Worm (Caenorhabditis elegans): Measurements from ENCODE around the gene C06H5.13.
A peak's percentile ranks its signal among the peaks of the same experiment; 100 is the strongest.
"Not testable (repeated sequence)": the region's sequence is repeated elsewhere in the genome, so short reads cannot be mapped to it uniquely, and the experiment has no call there.

The C06H5.13 gene

DNA sequence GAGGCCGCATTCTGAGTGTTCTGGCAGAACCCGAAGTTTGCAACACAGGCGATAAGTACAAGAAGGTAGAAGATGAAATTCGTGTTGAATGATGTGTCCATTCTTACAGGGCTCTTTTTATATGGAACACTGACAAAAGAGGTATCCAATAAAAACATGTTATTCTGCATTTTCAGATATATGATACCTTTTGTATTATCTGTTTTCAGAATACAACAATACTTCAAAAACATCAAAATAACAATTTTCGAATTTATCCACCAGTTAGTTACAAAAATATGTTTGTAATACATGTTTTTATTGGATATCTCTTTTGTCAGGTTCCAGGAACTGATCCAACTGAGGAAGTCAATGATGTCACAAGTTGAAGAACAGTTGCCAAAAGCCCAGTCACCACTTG lies at the start of gene C06H5.13:
Gene C06H5.13, minus strand, starts transcription at position 101 of the 400 bp plus-strand sequence.
- TF ChIP-seq tab-1 (GFP tag; IDR thresholded peaks at IDR 0.05); cog-1 (tag; optimal IDR thresholded peaks at IDR 0.05); med-1 (GFP tag; optimal IDR thresholded peaks at IDR 0.05; ENCODE audit: insufficient read depth): not testable (repeated sequence)

- TF ChIP-seq cog-1 (tag; optimal IDR thresholded peaks at IDR 0.05) (no peak), tab-1 (GFP tag; IDR thresholded peaks at IDR 0.05) (no peak), med-1 (GFP tag; optimal IDR thresholded peaks at IDR 0.05; ENCODE audit: insufficient read depth) (no peak), ztf-23 (GFP tag; IDR thresholded peaks at IDR 0.05) (no peak), ref-1 (GFP tag; conservative IDR thresholded peaks at IDR 0.05) (no peak), T22C8.4 (GFP tag; IDR thresholded peaks at IDR 0.05) (no peak), klf-2 (GFP tag; conservative IDR thresholded peaks at IDR 0.05) (no peak), flt-1 (GFP tag; IDR thresholded peaks at IDR 0.05) (no peak), ztf-29 (GFP tag; IDR thresholded peaks at IDR 0.05) (no peak)
These were observed 49.7 kb upstream of the C06H5.13 start for ce11 chrV:17947266-17947665.

DNA sequence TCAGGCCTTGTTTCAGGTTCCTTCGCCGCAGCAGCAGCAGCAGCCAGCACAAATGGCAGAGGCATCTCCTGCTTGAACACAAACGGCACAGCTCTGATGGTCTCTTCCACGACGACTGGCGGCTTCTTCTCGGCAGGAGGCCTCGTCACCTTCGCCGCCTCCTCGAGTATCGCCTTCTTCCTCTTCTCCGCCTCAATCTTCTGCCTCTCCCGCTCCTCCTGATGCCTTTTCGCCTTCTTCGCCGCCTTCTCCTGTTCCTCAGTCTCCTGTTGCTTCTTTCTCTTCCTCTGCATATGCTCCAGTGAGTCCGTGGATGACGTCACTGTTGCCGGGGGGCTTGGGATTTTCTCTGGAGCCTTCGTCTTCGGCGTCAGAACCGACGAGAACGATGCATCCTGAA lies 47.9 kb upstream of the C06H5.13 start:
- TF ChIP-seq flt-1 (GFP tag; IDR thresholded peaks at IDR 0.05), result no peak
- no peak for TF ChIP-seq T22C8.4 (GFP tag; IDR thresholded peaks at IDR 0.05)
- no peak for TF ChIP-seq med-1 (GFP tag; optimal IDR thresholded peaks at IDR 0.05; ENCODE audit: insufficient read depth)
- TF ChIP-seq tab-1 (GFP tag; IDR thresholded peaks at IDR 0.05), result no peak
- no peak for TF ChIP-seq klf-2 (GFP tag; conservative IDR thresholded peaks at IDR 0.05)
- no peak for TF ChIP-seq ztf-23 (GFP tag; IDR thresholded peaks at IDR 0.05)

- TF ChIP-seq flt-1 (GFP tag; IDR thresholded peaks at IDR 0.05) (0 out of 2 replicates have a peak, but pooled peaks have one; percentile 30), ref-1 (GFP tag; conservative IDR thresholded peaks at IDR 0.05) (no peak)
These were observed 47.4 kb upstream of the C06H5.13 start for ce11 chrV:17944849-17945452.

DNA sequence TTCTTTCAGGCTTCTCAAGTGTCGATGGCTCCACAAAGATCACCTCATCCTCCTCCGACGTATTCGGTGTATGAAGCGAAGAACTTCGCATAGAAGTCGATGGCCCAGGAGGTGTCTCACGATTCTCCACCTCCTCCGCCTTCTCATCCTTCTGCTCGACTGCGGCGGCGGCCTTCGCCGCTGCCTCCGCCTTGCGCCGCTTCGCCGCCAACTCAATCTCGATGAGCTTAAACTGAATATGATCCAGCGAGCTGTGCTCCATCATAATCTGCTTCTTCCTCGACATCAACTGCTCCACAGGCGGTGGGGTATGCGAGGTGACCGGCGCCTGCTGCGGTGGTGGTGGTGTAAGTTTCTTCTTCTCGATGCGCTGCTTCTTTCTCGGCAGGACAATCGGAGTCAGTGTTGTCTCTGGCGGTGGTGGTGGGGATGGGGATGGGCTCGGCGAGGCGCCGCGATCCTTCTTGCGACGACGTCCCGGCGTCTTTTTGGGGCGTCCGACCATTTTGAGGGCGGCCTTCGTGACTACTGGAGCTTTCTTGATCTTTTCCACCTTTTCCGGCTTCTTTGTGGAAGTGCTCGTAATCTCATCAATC lies 46.4 kb upstream of the C06H5.13 start:
- TF ChIP-seq ref-1 (GFP tag; conservative IDR thresholded peaks at IDR 0.05) (no peak), med-1 (GFP tag; optimal IDR thresholded peaks at IDR 0.05; ENCODE audit: insufficient read depth) (no peak), ztf-23 (GFP tag; IDR thresholded peaks at IDR 0.05) (0 out of 2 replicates have a peak, but pooled peaks have one; percentile 48), flt-1 (GFP tag; IDR thresholded peaks at IDR 0.05) (0 out of 2 replicates have a peak, but pooled peaks have one; percentile 27), ztf-29 (GFP tag; IDR thresholded peaks at IDR 0.05) (no peak), klf-2 (GFP tag; conservative IDR thresholded peaks at IDR 0.05) (no peak), tab-1 (GFP tag; IDR thresholded peaks at IDR 0.05) (no peak), T22C8.4 (GFP tag; IDR thresholded peaks at IDR 0.05) (no peak), cog-1 (tag; optimal IDR thresholded peaks at IDR 0.05) (no peak)

DNA sequence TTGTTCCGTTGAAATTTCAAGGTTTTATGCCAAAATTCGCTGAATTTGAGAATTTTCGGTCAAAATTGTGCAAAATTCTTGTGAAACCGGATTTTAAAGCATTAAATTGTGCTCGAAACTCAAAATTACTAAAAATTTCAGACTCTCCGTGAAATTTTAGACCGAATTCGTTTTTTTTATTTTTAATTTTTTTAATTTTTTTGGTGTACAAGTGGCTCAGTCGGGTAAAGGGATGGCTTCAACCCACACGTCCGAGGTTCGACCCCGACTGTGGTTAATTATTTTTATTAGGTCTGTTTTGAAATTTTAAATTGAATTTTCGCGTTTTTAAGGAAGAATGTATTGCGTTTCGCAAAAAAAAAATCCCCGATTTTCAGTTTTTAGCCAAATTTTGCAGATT lies 41.4 kb upstream of the C06H5.13 start:
- no peak for TF ChIP-seq T22C8.4 (GFP tag; IDR thresholded peaks at IDR 0.05)
- TF ChIP-seq tab-1 (GFP tag; IDR thresholded peaks at IDR 0.05), result no peak
- no peak for TF ChIP-seq cog-1 (tag; optimal IDR thresholded peaks at IDR 0.05)
- TF ChIP-seq ref-1 (GFP tag; conservative IDR thresholded peaks at IDR 0.05), result no peak
- no peak for TF ChIP-seq med-1 (GFP tag; optimal IDR thresholded peaks at IDR 0.05; ENCODE audit: insufficient read depth)
- TF ChIP-seq klf-2 (GFP tag; conservative IDR thresholded peaks at IDR 0.05), result no peak
- no peak for TF ChIP-seq ztf-29 (GFP tag; IDR thresholded peaks at IDR 0.05)
- no peak for TF ChIP-seq ztf-23 (GFP tag; IDR thresholded peaks at IDR 0.05)
- no peak for TF ChIP-seq flt-1 (GFP tag; IDR thresholded peaks at IDR 0.05)

ce11 chrV:17935857-17936256 lies 38.3 kb upstream of the C06H5.13 start:
- no peak for TF ChIP-seq ref-1 (GFP tag; conservative IDR thresholded peaks at IDR 0.05)
- no peak for TF ChIP-seq tab-1 (GFP tag; IDR thresholded peaks at IDR 0.05)
- no peak for TF ChIP-seq ztf-29 (GFP tag; IDR thresholded peaks at IDR 0.05)
- no peak for TF ChIP-seq klf-2 (GFP tag; conservative IDR thresholded peaks at IDR 0.05)
- TF ChIP-seq flt-1 (GFP tag; IDR thresholded peaks at IDR 0.05), result no peak
- TF ChIP-seq med-1 (GFP tag; optimal IDR thresholded peaks at IDR 0.05; ENCODE audit: insufficient read depth), result no peak
- TF ChIP-seq T22C8.4 (GFP tag; IDR thresholded peaks at IDR 0.05), result no peak
- no peak for TF ChIP-seq ztf-23 (GFP tag; IDR thresholded peaks at IDR 0.05)
- TF ChIP-seq cog-1 (tag; optimal IDR thresholded peaks at IDR 0.05), result no peak

DNA sequence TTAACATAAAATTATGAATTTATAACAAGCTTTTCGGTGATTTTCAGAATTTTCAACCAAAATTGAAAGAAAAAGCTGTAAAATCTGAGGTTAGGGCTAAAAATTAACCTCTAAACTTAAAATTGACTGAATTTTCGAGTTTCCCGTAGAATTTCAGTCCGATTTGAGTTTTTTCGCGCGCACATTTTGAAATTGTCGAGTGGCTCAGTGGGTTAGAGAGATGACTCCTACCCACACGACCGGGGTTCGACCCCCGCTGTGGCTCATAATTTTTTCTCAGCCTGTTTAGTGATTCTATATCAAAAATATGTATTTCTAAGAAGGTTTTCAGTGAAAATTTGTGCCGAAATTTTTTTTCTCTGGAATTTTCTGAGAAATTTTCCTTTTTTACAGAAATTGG lies 34.2 kb upstream of the C06H5.13 start:
- no peak for TF ChIP-seq flt-1 (GFP tag; IDR thresholded peaks at IDR 0.05)
- TF ChIP-seq ztf-29 (GFP tag; IDR thresholded peaks at IDR 0.05), result no peak
- no peak for TF ChIP-seq T22C8.4 (GFP tag; IDR thresholded peaks at IDR 0.05)

DNA sequence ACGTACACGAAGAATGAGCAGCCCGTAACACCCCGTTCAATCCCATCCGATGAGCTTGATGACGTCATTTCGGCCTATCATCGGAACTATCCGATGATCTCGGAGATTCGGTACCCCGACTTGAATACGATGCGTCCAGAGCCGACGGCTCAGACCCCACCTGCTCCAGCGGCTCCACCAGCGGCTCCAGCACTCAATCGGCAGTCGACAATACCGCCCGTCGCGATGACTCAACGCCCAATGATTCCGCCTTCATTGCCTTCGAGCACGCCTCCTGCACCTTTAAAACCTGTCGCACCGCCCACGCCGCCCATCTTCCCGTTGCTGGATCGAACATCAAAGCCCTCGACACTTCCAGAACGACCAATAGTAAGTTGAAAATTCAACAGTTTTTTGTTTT lies 30.6 kb upstream of the C06H5.13 start:
- no peak for TF ChIP-seq cog-1 (tag; optimal IDR thresholded peaks at IDR 0.05)

ce11 chrV:17924095-17925000 lies 26.8 kb upstream of the C06H5.13 start, which contains the start of gene usp-50:
Gene usp-50, plus strand, starts transcription at chrV:17924916.
- TF ChIP-seq ztf-29 (GFP tag; IDR thresholded peaks at IDR 0.05), result peak; percentile 53; the same call in 1 of the 2 replicates
